Fruit fly (Drosophila melanogaster) whole organism, adult: Measurements from ENCODE around the gene CG4477.

Source experiments
- CG11617 ChIP-seq: fragments of 200-800 bp; sonication (Bioruptor generic); optimal IDR thresholded peaks from 2 replicates; lab custom pipeline; 2017; ENCODE audit warnings: mild to moderate bottlenecking, missing biosample characterization, missing genetic modification reagents, missing genetic modification characterization
- CG12768 ChIP-seq: fragments of 200-800 bp; sonication (Bioruptor generic); optimal IDR thresholded peaks from 2 replicates; lab custom pipeline; 2017; ENCODE audit warnings: missing biosample characterization, missing genetic modification characterization, mild to moderate bottlenecking, moderate library complexity, missing genetic modification reagents
- CG14711 ChIP-seq: fragments of 200-800 bp; sonication (Bioruptor generic); optimal IDR thresholded peaks from 2 replicates; lab custom pipeline; 2018; ENCODE audit warnings: missing biosample characterization, mild to moderate bottlenecking, missing genetic modification characterization, moderate library complexity
- CG1620 ChIP-seq: fragments of 200-800 bp; sonication (Bioruptor generic); optimal IDR thresholded peaks from 2 replicates; lab custom pipeline; 2016; ENCODE audit warnings: missing biosample characterization, missing genetic modification characterization
- CG33017 ChIP-seq: fragments of 200-800 bp; sonication (Bioruptor generic); optimal IDR thresholded peaks from 2 replicates; lab custom pipeline; 2018; ENCODE audit warnings: missing biosample characterization, mild to moderate bottlenecking, missing genetic modification characterization, moderate library complexity
- CG5204 ChIP-seq: fragments of 200-800 bp; sonication (Bioruptor generic); optimal IDR thresholded peaks from 2 replicates; lab custom pipeline; 2016; ENCODE audit warnings: missing biosample characterization, missing genetic modification characterization
- CG7045 ChIP-seq: fragments of 200-800 bp; sonication (Bioruptor generic); optimal IDR thresholded peaks from 2 replicates; lab custom pipeline; 2017; ENCODE audit warnings: missing biosample characterization, mild to moderate bottlenecking, missing genetic modification characterization
- CG7101 ChIP-seq: fragments of 200-800 bp; sonication (Bioruptor generic); optimal IDR thresholded peaks from 2 replicates; lab custom pipeline; 2018; ENCODE audit warnings: missing biosample characterization, mild to moderate bottlenecking, missing genetic modification characterization, moderate library complexity
- Clk ChIP-seq: fragments of 200-800 bp; sonication (Bioruptor generic); optimal IDR thresholded peaks from 2 replicates; lab custom pipeline; 2017; ENCODE audit warnings: missing biosample characterization, missing genetic modification characterization
- Crg-1 ChIP-seq: fragments of 200-800 bp; sonication (Bioruptor generic); optimal IDR thresholded peaks from 2 replicates; lab custom pipeline; 2016; ENCODE audit warnings: missing biosample characterization, missing genetic modification characterization
- Hr96 ChIP-seq: fragments of 200-800 bp; sonication (Bioruptor generic); optimal IDR thresholded peaks from 2 replicates; lab custom pipeline; 2016; ENCODE audit warnings: missing biosample characterization, missing genetic modification characterization
- Mnt ChIP-seq: fragments of 200-800 bp; sonication (Bioruptor generic); optimal IDR thresholded peaks from 2 replicates; lab custom pipeline; 2016; ENCODE audit warnings: missing biosample characterization, mild to moderate bottlenecking, missing genetic modification characterization
- bab1 ChIP-seq: fragments of 200-800 bp; sonication (Bioruptor generic); optimal IDR thresholded peaks from 3 replicates; lab custom pipeline; 2019; ENCODE audit warnings: missing biosample characterization, mild to moderate bottlenecking, missing genetic modification characterization, moderate library complexity
- cic ChIP-seq: fragments of 200-800 bp; sonication (Bioruptor generic); optimal IDR thresholded peaks from 2 replicates; lab custom pipeline; 2017; ENCODE audit warnings: missing biosample characterization, mild to moderate bottlenecking, missing genetic modification characterization, moderate library complexity
- cnc ChIP-seq, 2 experiments: fragments of >200 bp; optimal IDR thresholded peaks; 2 replicates each; lab custom pipeline; 2017
- kay ChIP-seq: fragments of 200-800 bp; sonication (Bioruptor generic); peaks from one replicate; lab custom pipeline; 2016; ENCODE audit warnings: missing biosample characterization, missing genetic modification characterization, borderline replicate concordance
- ovo ChIP-seq: fragments of 200-800 bp; sonication (Bioruptor generic); optimal IDR thresholded peaks from 2 replicates; lab custom pipeline; 2016; ENCODE audit warnings: missing biosample characterization, missing genetic modification characterization
- pad ChIP-seq: fragments of 200-800 bp; sonication (Bioruptor generic); optimal IDR thresholded peaks from 3 replicates; lab custom pipeline; 2017; ENCODE audit warnings: missing biosample characterization, missing genetic modification characterization, mild to moderate bottlenecking, moderate library complexity, missing genetic modification reagents
- tj ChIP-seq: fragments of 200-800 bp; sonication (Bioruptor generic); optimal IDR thresholded peaks from 3 replicates; lab custom pipeline; 2017; ENCODE audit warnings: missing biosample characterization, mild to moderate bottlenecking, missing genetic modification characterization, moderate library complexity
- toe ChIP-seq: fragments of 200-800 bp; sonication (Bioruptor generic); optimal IDR thresholded peaks from 2 replicates; lab custom pipeline; 2016; ENCODE audit warnings: missing biosample characterization, missing genetic modification characterization

The CG4477 gene

dm6 chr3L:9249925-9250324, at the start of gene CG4477:
TSS of gene CG4477 (plus strand) at chr3L:9250225.
- TF ChIP-seq kay: no peak
- TF ChIP-seq toe: no peak
- no peak for TF ChIP-seq Hr96 (GFP tag; lab: Kevin White, UChicago)
- no peak for TF ChIP-seq ovo (GFP tag; lab: Kevin White, UChicago)
- TF ChIP-seq Mnt (GFP tag; lab: Kevin White, UChicago): no peak
- no peak for TF ChIP-seq CG11617 (GFP tag; lab: Kevin White, UChicago)
- no peak for TF ChIP-seq Crg-1 (GFP tag; lab: Kevin White, UChicago)
- no peak for TF ChIP-seq CG12768 (GFP tag; lab: Kevin White, UChicago)
- TF ChIP-seq cnc (optimal IDR thresholded peaks at IDR 0.05; lab: Kevin White, UChicago): no peak
- TF ChIP-seq Clk (GFP tag; lab: Kevin White, UChicago): no peak
- no peak for TF ChIP-seq cic (GFP tag; lab: Kevin White, UChicago)
- no peak for TF ChIP-seq CG1620 (GFP tag; lab: Kevin White, UChicago)
- no peak for TF ChIP-seq CG5204 (GFP tag; lab: Kevin White, UChicago)
- TF ChIP-seq bab1 (GFP tag; lab: Kevin White, UChicago): no peak
- no peak for TF ChIP-seq tj (GFP tag; lab: Kevin White, UChicago)
- no peak for TF ChIP-seq CG7101 (tag; lab: Kevin White, UChicago)
- TF ChIP-seq CG14711 (tag; lab: Kevin White, UChicago): no peak
- TF ChIP-seq CG7045 (GFP tag; lab: Kevin White, UChicago): no peak
- no peak for TF ChIP-seq CG33017 (tag; lab: Kevin White, UChicago)
- TF ChIP-seq pad: no peak

- TF ChIP-seq CG33017 (tag; lab: Kevin White, UChicago) (no peak), CG7045 (GFP tag; lab: Kevin White, UChicago) (no peak), pad (no peak), Crg-1 (GFP tag; lab: Kevin White, UChicago) (no peak), kay (no peak), CG1620 (GFP tag; lab: Kevin White, UChicago) (no peak), bab1 (GFP tag; lab: Kevin White, UChicago) (no peak)
Observed at dm6 chr3L:9208704-9209405, 41.2 kb upstream of the CG4477 start, which contains the start of gene Slc45-1. TSS of gene Slc45-1 (minus strand) at chr3L:9208853.

DNA sequence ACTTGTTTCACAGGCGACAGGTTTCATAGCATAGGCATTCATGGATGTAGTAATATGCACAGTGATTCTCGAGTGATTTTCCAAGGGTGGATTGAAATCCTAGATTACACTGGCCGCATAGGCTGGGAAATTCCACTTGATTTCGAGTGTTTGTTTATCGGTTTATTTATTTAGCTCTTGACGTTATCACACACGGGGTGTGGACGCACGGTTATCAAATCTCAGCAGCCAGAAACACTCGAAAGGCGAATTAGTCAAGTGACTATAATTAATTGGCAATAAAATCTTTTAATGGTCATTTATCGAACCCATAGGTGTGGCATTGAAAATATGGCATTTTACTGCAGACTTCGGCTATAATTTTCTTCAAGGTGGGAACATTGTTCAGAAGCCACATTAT, 40.4 kb upstream of the CG4477 start:
- TF ChIP-seq tj (GFP tag; lab: Kevin White, UChicago): no peak
- peak; percentile 22 for TF ChIP-seq cic (GFP tag; lab: Kevin White, UChicago)
- TF ChIP-seq Hr96 (GFP tag; lab: Kevin White, UChicago): peak; percentile 1

dm6 chr3L:9211302-9211930, 38.6 kb upstream of the CG4477 start, which contains the start of gene CG4476:
TSS of gene CG4476 (plus strand) at chr3L:9211880.
- TF ChIP-seq cic (GFP tag; lab: Kevin White, UChicago): peak; percentile 43
- no peak for TF ChIP-seq CG1620 (GFP tag; lab: Kevin White, UChicago)
- TF ChIP-seq Hr96 (GFP tag; lab: Kevin White, UChicago): no peak

dm6 chr3L:9236548-9236947, 13.5 kb upstream of the CG4477 start, which contains the start of gene CG4483:
TSS of gene CG4483 (minus strand) at chr3L:9236648.
- TF ChIP-seq cic (GFP tag; lab: Kevin White, UChicago) (no peak), cnc (optimal IDR thresholded peaks at IDR 0.05; lab: Kevin White, UChicago) (no peak), Crg-1 (GFP tag; lab: Kevin White, UChicago) (no peak), Hr96 (GFP tag; lab: Kevin White, UChicago) (no peak), Mnt (GFP tag; lab: Kevin White, UChicago) (no peak), CG1620 (GFP tag; lab: Kevin White, UChicago) (no peak), bab1 (GFP tag; lab: Kevin White, UChicago) (no peak), Clk (GFP tag; lab: Kevin White, UChicago) (no peak), CG33017 (tag; lab: Kevin White, UChicago) (no peak), pad (no peak), CG5204 (GFP tag; lab: Kevin White, UChicago) (no peak), tj (GFP tag; lab: Kevin White, UChicago) (no peak)

dm6 chr3L:9251678-9252077, 1.7 kb downstream of the CG4477 start, which contains the start of gene GluRIB:
TSS of gene GluRIB (plus strand) at chr3L:9251978.
- TF ChIP-seq tj (GFP tag; lab: Kevin White, UChicago): no peak
- TF ChIP-seq CG12768 (GFP tag; lab: Kevin White, UChicago): no peak
- no peak for TF ChIP-seq CG14711 (tag; lab: Kevin White, UChicago)
- no peak for TF ChIP-seq Mnt (GFP tag; lab: Kevin White, UChicago)
- TF ChIP-seq bab1 (GFP tag; lab: Kevin White, UChicago): no peak
- no peak for TF ChIP-seq Clk (GFP tag; lab: Kevin White, UChicago)
- TF ChIP-seq pad: no peak
- TF ChIP-seq CG1620 (GFP tag; lab: Kevin White, UChicago): no peak
- TF ChIP-seq cic (GFP tag; lab: Kevin White, UChicago): no peak
- TF ChIP-seq kay: no peak
- TF ChIP-seq Hr96 (GFP tag; lab: Kevin White, UChicago): no peak
- TF ChIP-seq CG33017 (tag; lab: Kevin White, UChicago): no peak
- no peak for TF ChIP-seq CG7045 (GFP tag; lab: Kevin White, UChicago)
- TF ChIP-seq CG5204 (GFP tag; lab: Kevin White, UChicago): no peak
- TF ChIP-seq ovo (GFP tag; lab: Kevin White, UChicago): no peak
- no peak for TF ChIP-seq cnc (optimal IDR thresholded peaks at IDR 0.05; lab: Kevin White, UChicago)
- no peak for TF ChIP-seq CG11617 (GFP tag; lab: Kevin White, UChicago)
- no peak for TF ChIP-seq Crg-1 (GFP tag; lab: Kevin White, UChicago)
- TF ChIP-seq toe: no peak
